Fruit fly (Drosophila melanogaster) whole organism, embryonic: ENCODE data around the gene Cand1.

ENCODE experiments used
- Atf6 ChIP-seq: fragments of 200-800 bp; sonication (Bioruptor generic); IDR thresholded peaks from 2 replicates; pipeline ENCODE4 v1.3.6; 2022; ENCODE audit warnings: missing biosample characterization, missing genetic modification characterization
- CG10267 ChIP-seq: fragments of 200-800 bp; sonication (Bioruptor generic); optimal IDR thresholded peaks from 2 replicates; lab custom pipeline; 2018; ENCODE audit warnings: missing biosample characterization, mild to moderate bottlenecking, missing genetic modification characterization, moderate library complexity
- CG11085 ChIP-seq: fragments of 200-800 bp; sonication (Bioruptor generic); IDR thresholded peaks from 2 replicates; pipeline ENCODE4 v1.3.6; 2022; ENCODE audit warnings: missing biosample characterization, missing genetic modification characterization
- CG11247 ChIP-seq: fragments of 200-800 bp; sonication (Bioruptor generic); IDR thresholded peaks from 2 replicates; pipeline ENCODE4 v1.3.6; 2022; ENCODE audit warnings: missing biosample characterization, missing genetic modification characterization
- CG11456 ChIP-seq: fragments of 200-800 bp; sonication (Bioruptor generic); IDR thresholded peaks from 3 replicates; pipeline ENCODE4 v1.3.6; 2022; ENCODE audit warnings: missing biosample characterization, missing genetic modification characterization
- CG12071 ChIP-seq: fragments of 200-800 bp; sonication (Bioruptor generic); optimal IDR thresholded peaks from 3 replicates; lab custom pipeline; 2018; ENCODE audit warnings: missing biosample characterization, mild to moderate bottlenecking, missing genetic modification characterization
- CG12299 ChIP-seq: fragments of 200-800 bp; sonication (Bioruptor generic); optimal IDR thresholded peaks from 2 replicates; lab custom pipeline; 2018; ENCODE audit warnings: missing biosample characterization, mild to moderate bottlenecking, missing genetic modification characterization
- CG13424 ChIP-seq: fragments of 200-800 bp; sonication (Bioruptor generic); optimal IDR thresholded peaks from 2 replicates; lab custom pipeline; 2019; ENCODE audit warnings: missing biosample characterization, mild to moderate bottlenecking, missing genetic modification characterization, moderate library complexity
- CG14050 ChIP-seq: fragments of 200-800 bp; sonication (Bioruptor generic); IDR thresholded peaks from 3 replicates; pipeline ENCODE4 v1.3.6; 2022; ENCODE audit warnings: missing biosample characterization, missing genetic modification characterization
- CG16779 ChIP-seq: fragments of 200-800 bp; sonication (Bioruptor generic); IDR thresholded peaks from 2 replicates; pipeline ENCODE4 v1.3.6; 2022; ENCODE audit warnings: missing biosample characterization, missing genetic modification characterization
- CG17568 ChIP-seq: fragments of 200-800 bp; sonication (Bioruptor generic); optimal IDR thresholded peaks from 2 replicates; lab custom pipeline; 2018; ENCODE audit warnings: missing biosample characterization, mild to moderate bottlenecking, missing genetic modification characterization, moderate library complexity
- CG18476 ChIP-seq: fragments of 200-800 bp; sonication (Bioruptor generic); optimal IDR thresholded peaks from 2 replicates; lab custom pipeline; 2016; ENCODE audit warnings: missing biosample characterization, mild to moderate bottlenecking, missing genetic modification characterization
- CG2712 ChIP-seq: fragments of 200-800 bp; optimal IDR thresholded peaks from 3 replicates; lab custom pipeline; 2019; ENCODE audit warnings: missing biosample characterization, mild to moderate bottlenecking, missing genetic modification characterization, moderate library complexity
- CG31224 ChIP-seq: fragments of 200-800 bp; sonication (Bioruptor generic); IDR thresholded peaks from 2 replicates; pipeline ENCODE4 v1.3.6; 2022; ENCODE audit warnings: missing biosample characterization, missing genetic modification characterization
- CG31365 ChIP-seq: fragments of 200-800 bp; sonication (Bioruptor generic); optimal IDR thresholded peaks from 2 replicates; lab custom pipeline; 2018; ENCODE audit warnings: missing biosample characterization, mild to moderate bottlenecking, missing genetic modification characterization
- CG3847 ChIP-seq: fragments of 200-800 bp; sonication (Bioruptor generic); IDR thresholded peaks from 2 replicates; pipeline ENCODE4 v1.3.6; 2022; ENCODE audit warnings: missing biosample characterization, missing genetic modification characterization
- CG4328 ChIP-seq: fragments of 200-800 bp; sonication (Bioruptor generic); optimal IDR thresholded peaks from 3 replicates; lab custom pipeline; 2017; ENCODE audit warnings: missing biosample characterization, missing genetic modification reagents, missing genetic modification characterization
- CG4730 ChIP-seq: fragments of 200-800 bp; sonication (Bioruptor generic); IDR thresholded peaks from 2 replicates; pipeline ENCODE4 v1.3.6; 2022; ENCODE audit warnings: missing biosample characterization, missing genetic modification characterization
- CG5953 ChIP-seq: fragments of 200-800 bp; sonication (Bioruptor generic); IDR thresholded peaks from 2 replicates; pipeline ENCODE4 v1.3.6; 2022; ENCODE audit warnings: missing biosample characterization, missing genetic modification characterization
- CG6791 ChIP-seq: fragments of 200-800 bp; sonication (Bioruptor generic); IDR thresholded peaks from 3 replicates; pipeline ENCODE4 v1.3.6; 2022; ENCODE audit warnings: missing biosample characterization, missing genetic modification characterization; ENCODE audit not compliant: partially characterized antibody
- CG7963 ChIP-seq: fragments of 200-800 bp; sonication (Bioruptor generic); IDR thresholded peaks from 3 replicates; pipeline ENCODE4 v1.3.6; 2022; ENCODE audit warnings: missing biosample characterization, missing genetic modification characterization; ENCODE audit not compliant: partially characterized antibody
- Camta ChIP-seq: fragments of 200-800 bp; sonication (Bioruptor generic); optimal IDR thresholded peaks from 2 replicates; lab custom pipeline; 2016; ENCODE audit warnings: missing biosample characterization, missing genetic modification characterization
- Dll ChIP-seq: fragments of 200-800 bp; sonication (Bioruptor generic); IDR thresholded peaks from 4 replicates; pipeline ENCODE4 v1.3.6; 2022; ENCODE audit warnings: missing biosample characterization, missing genetic modification characterization; ENCODE audit not compliant: partially characterized antibody
- E2f1 ChIP-seq: fragments of 200-800 bp; sonication (Bioruptor generic); IDR thresholded peaks from 2 replicates; pipeline ENCODE4 v1.3.6; 2022; ENCODE audit warnings: missing biosample characterization, missing genetic modification characterization
- Fer1 ChIP-seq: fragments of 200-800 bp; sonication (Bioruptor generic); optimal IDR thresholded peaks from 2 replicates; lab custom pipeline; 2017; ENCODE audit warnings: missing biosample characterization, mild to moderate bottlenecking, missing genetic modification characterization
- Hand ChIP-seq: fragments of 200-800 bp; sonication (Bioruptor generic); optimal IDR thresholded peaks from 2 replicates; lab custom pipeline; 2017; ENCODE audit warnings: mild to moderate bottlenecking, missing biosample characterization, missing genetic modification reagents, missing genetic modification characterization
- HmgZ ChIP-seq: fragments of 200-800 bp; sonication (Bioruptor generic); optimal IDR thresholded peaks from 2 replicates; lab custom pipeline; 2018; ENCODE audit warnings: missing biosample characterization, mild to moderate bottlenecking, missing genetic modification characterization
- Nf-YC ChIP-seq: fragments of 200-800 bp; optimal IDR thresholded peaks from 3 replicates; lab custom pipeline; 2019; ENCODE audit warnings: missing biosample characterization, mild to moderate bottlenecking, missing genetic modification characterization, moderate library complexity
- Six4 ChIP-seq: fragments of 200-800 bp; sonication (Bioruptor generic); optimal IDR thresholded peaks from 2 replicates; lab custom pipeline; 2016; ENCODE audit warnings: missing biosample characterization, missing genetic modification characterization
- Sox100B ChIP-seq: fragments of 200-800 bp; sonication (Bioruptor generic); optimal IDR thresholded peaks from 3 replicates; lab custom pipeline; 2018; ENCODE audit warnings: missing biosample characterization, mild to moderate bottlenecking, missing genetic modification characterization
- abd-A ChIP-seq: fragments of 200-800 bp; sonication (Bioruptor generic); optimal IDR thresholded peaks from 3 replicates; lab custom pipeline; 2019; ENCODE audit warnings: missing biosample characterization, mild to moderate bottlenecking, missing genetic modification characterization, moderate library complexity
- cad ChIP-seq: fragments of >200 bp; optimal IDR thresholded peaks from 2 replicates; lab custom pipeline; 2017; ENCODE audit warnings: missing biosample characterization, missing genetic modification characterization
- cg ChIP-seq: fragments of 200-800 bp; sonication (Bioruptor generic); optimal IDR thresholded peaks from 3 replicates; lab custom pipeline; 2019; ENCODE audit warnings: missing biosample characterization, mild to moderate bottlenecking, missing genetic modification characterization, moderate library complexity
- croc ChIP-seq: fragments of 200-800 bp; sonication (Bioruptor generic); conservative IDR thresholded peaks from 3 replicates; pipeline ENCODE4 v1.3.6; 2022; ENCODE audit warnings: missing biosample characterization, missing genetic modification characterization
- dati ChIP-seq: fragments of 200-800 bp; sonication (Bioruptor generic); IDR thresholded peaks from 2 replicates; pipeline ENCODE4 v1.3.6; 2022; ENCODE audit warnings: missing biosample characterization, missing genetic modification characterization
- dmrt11E ChIP-seq: fragments of 200-800 bp; sonication (Bioruptor generic); optimal IDR thresholded peaks from 3 replicates; lab custom pipeline; 2018; ENCODE audit warnings: missing biosample characterization, mild to moderate bottlenecking, missing genetic modification characterization, moderate library complexity
- fru ChIP-seq: fragments of >200 bp; optimal IDR thresholded peaks from 2 replicates; lab custom pipeline; 2017
- ftz-f1 ChIP-seq: fragments of 200-800 bp; sonication (Bioruptor generic); optimal IDR thresholded peaks from 2 replicates; lab custom pipeline; 2016; ENCODE audit warnings: missing biosample characterization, missing genetic modification characterization
- jumu ChIP-seq: fragments of 200-800 bp; sonication (Bioruptor generic); optimal IDR thresholded peaks from 3 replicates; lab custom pipeline; 2016; ENCODE audit warnings: missing biosample characterization, missing genetic modification characterization
- lola ChIP-seq, 3 experiments: fragments of >200 bp in 2 of 3; fragments of 200-800 bp in 1 of 3; sonication (Bioruptor generic) in 1 of 3; optimal IDR thresholded peaks; 2 replicates each; lab custom pipeline; 2017 to 2019; ENCODE audit warnings: missing biosample characterization in 3 of 3, missing genetic modification characterization in 3 of 3, mild to moderate bottlenecking in 1 of 3, moderate library complexity in 1 of 3
- lov ChIP-seq, 2 experiments: fragments of 200-800 bp in 1 of 2; fragments of >200 bp in 1 of 2; sonication (Bioruptor generic) in 1 of 2; IDR thresholded peaks in 1 of 2; optimal IDR thresholded peaks in 1 of 2; 2 replicates in 1 of 2; 3 replicates in 1 of 2; pipeline versions ENCODE4 v1.3.6 to Lab custom; 2017 to 2022; ENCODE audit warnings: missing biosample characterization in 1 of 2, missing genetic modification characterization in 1 of 2
- nerfin-1 ChIP-seq: fragments of 200-800 bp; sonication (Bioruptor generic); optimal IDR thresholded peaks from 3 replicates; lab custom pipeline; 2019; ENCODE audit warnings: missing biosample characterization, mild to moderate bottlenecking, missing genetic modification characterization, moderate library complexity
- onecut ChIP-seq: fragments of 200-800 bp; sonication (Bioruptor generic); IDR thresholded peaks from 2 replicates; pipeline ENCODE4 v1.3.6; 2022; ENCODE audit warnings: missing biosample characterization, missing genetic modification characterization
- pros ChIP-seq: fragments of 200-800 bp; sonication (Bioruptor generic); optimal IDR thresholded peaks from 3 replicates; lab custom pipeline; 2019; ENCODE audit warnings: missing biosample characterization, mild to moderate bottlenecking, missing genetic modification characterization, moderate library complexity
- sr ChIP-seq: fragments of 200-800 bp; sonication (Bioruptor generic); IDR thresholded peaks from 3 replicates; pipeline ENCODE4 v1.3.6; 2022; ENCODE audit warnings: missing biosample characterization, missing genetic modification characterization
- tin ChIP-seq: fragments of 200-800 bp; sonication (Bioruptor generic); optimal IDR thresholded peaks from 3 replicates; lab custom pipeline; 2016; ENCODE audit warnings: missing biosample characterization, missing genetic modification characterization
- tio ChIP-seq: fragments of 200-800 bp; sonication (Bioruptor generic); optimal IDR thresholded peaks from 2 replicates; lab custom pipeline; 2017; ENCODE audit warnings: missing biosample characterization, missing genetic modification characterization, inconsistent platforms
- tx ChIP-seq: fragments of 200-800 bp; sonication (Bioruptor generic); optimal IDR thresholded peaks from 2 replicates; lab custom pipeline; 2016; ENCODE audit warnings: missing biosample characterization, missing genetic modification characterization
- zen ChIP-seq: fragments of 200-800 bp; sonication (Bioruptor generic); optimal IDR thresholded peaks from 3 replicates; lab custom pipeline; 2018; ENCODE audit warnings: missing biosample characterization, mild to moderate bottlenecking, missing genetic modification characterization, moderate library complexity

Gene Cand1

dm6 chr2L:10386208-10386805, 23.8 kb upstream of the Cand1 start, which contains the start of the genes Cdk1 and mRpS7 (continued):
- TF ChIP-seq CG11456 (peak; percentile 52; the same call in 1 of the 3 replicates), tx (peak; percentile 44), Nf-YC (tag; lab: Kevin White, UChicago) (peak; percentile 59), cg (GFP tag; lab: Kevin White, UChicago) (no peak), HmgZ (peak; percentile 51), cad (no peak), ftz-f1 (no peak), Six4 (GFP tag; lab: Kevin White, UChicago) (peak; percentile 48), CG5953 (GFP tag; lab: Robert Waterston, UW) (0 out of 2 replicates have a peak, but pooled peaks have one; percentile 52), CG2712 (peak; percentile 84), abd-A (tag; lab: Kevin White, UChicago) (no peak), CG16779 (GFP tag; lab: Robert Waterston, UW) (no peak), CG18476 (GFP tag; lab: Kevin White, UChicago) (peak; percentile 64), CG13424 (tag; lab: Kevin White, UChicago) (peak; percentile 73), dati (GFP tag; lab: Robert Waterston, UW) (peak; percentile 16; the same call in 1 of the 2 replicates), tin (GFP tag; lab: Kevin White, UChicago) (peak; percentile 66), onecut (GFP tag; lab: Robert Waterston, UW) (0 out of 2 replicates have a peak, but pooled peaks have one; percentile 12), jumu (GFP tag; lab: Kevin White, UChicago) (peak; percentile 33), fru (lab: Kevin White, UChicago) (no peak), croc (GFP tag; lab: Robert Waterston, UW) (peak; percentile 57), CG11247 (GFP tag; lab: Robert Waterston, UW) (peak; percentile 43; the same call in 1 of the 2 replicates), pros (GFP tag; lab: Kevin White, UChicago) (no peak), CG6791 (GFP tag; lab: Robert Waterston, UW) (no peak), Dll (GFP tag; lab: Robert Waterston, UW) (no peak), CG3847 (GFP tag; lab: Robert Waterston, UW) (peak; percentile 51; the same call in 1 of the 2 replicates), sr (GFP tag; lab: Robert Waterston, UW) (no peak), dmrt11E (tag; lab: Kevin White, UChicago) (peak; percentile 71), E2f1 (peak; percentile 56), CG4328 (GFP tag; lab: Kevin White, UChicago) (no peak), CG7963 (GFP tag; lab: Robert Waterston, UW) (no peak), lola (GFP tag; optimal IDR thresholded peaks at IDR 0.05; lab: Kevin White, UChicago) (peak in 1 of 3 experiments; percentile 72), nerfin-1 (tag; lab: Kevin White, UChicago) (peak; percentile 51), Atf6 (peak; percentile 79), Hand (GFP tag; lab: Kevin White, UChicago) (no peak), CG4730 (GFP tag; lab: Robert Waterston, UW) (peak; percentile 41), Fer1 (GFP tag; lab: Kevin White, UChicago) (peak; percentile 32), zen (tag; lab: Kevin White, UChicago) (peak; percentile 70), CG31224 (GFP tag; lab: Robert Waterston, UW) (peak; percentile 39; the same call in 1 of the 2 replicates), CG11085 (GFP tag; lab: Robert Waterston, UW) (no peak), CG14050 (GFP tag; lab: Robert Waterston, UW) (peak; percentile 41; the same call in 1 of the 3 replicates), CG12299 (tag; lab: Kevin White, UChicago) (peak; percentile 32), Sox100B (peak; percentile 76), CG17568 (GFP tag; lab: Kevin White, UChicago) (no peak), CG10267 (tag; lab: Kevin White, UChicago) (peak; percentile 74), Camta (GFP tag; lab: Kevin White, UChicago) (peak; percentile 57), CG31365 (no peak), CG12071 (no peak), tio (peak; percentile 74), lov (optimal IDR thresholded peaks at IDR 0.05; lab: Kevin White, UChicago) (no peak), lov (GFP tag; IDR thresholded peaks at IDR 0.05; lab: Robert Waterston, UW) (no peak)
